Worm (Caenorhabditis elegans) whole organism, L4/young adult: ENCODE data around the gene 2L52.1.

ENCODE experiments used
- dao-5 ChIP-seq: sonication (generic microtip); optimal IDR thresholded peaks from 2 replicates; lab custom pipeline; 2016; ENCODE audit warnings: missing genotype, missing genetic modification characterization, moderate library complexity, missing compliant biosample characterization
- him-1 ChIP-seq: sonication (generic microtip); optimal IDR thresholded peaks from 2 replicates; lab custom pipeline; 2016; ENCODE audit warnings: missing genotype, missing genetic modification reagents, missing genetic modification characterization, missing compliant biosample characterization

- TF ChIP-seq him-1 (no peak), dao-5 (tag; lab: Kevin White, UChicago) (no peak)
Observed at ce11 chrII:39437-39836, 37.8 kb downstream of the 2L52.1 start, which contains the start of gene spp-24.
